Fruit fly (Drosophila melanogaster) whole organism, pupa: ENCODE measurements around the gene Rev1.

Experiments
- CG10348 ChIP-seq: fragments of 200-800 bp; sonication (Bioruptor generic); IDR thresholded peaks from 2 replicates; pipeline ENCODE4 v1.3.6; 2022; ENCODE audit warnings: missing biosample characterization, missing genetic modification characterization
- CG12605 ChIP-seq: fragments of 200-800 bp; sonication (Bioruptor generic); IDR thresholded peaks from 2 replicates; pipeline ENCODE4 v1.3.6; 2022; ENCODE audit warnings: missing biosample characterization, missing genetic modification characterization
- CG13204 ChIP-seq: fragments of 200-800 bp; sonication (Bioruptor generic); optimal IDR thresholded peaks from 2 replicates; lab custom pipeline; 2018; ENCODE audit warnings: missing biosample characterization, mild to moderate bottlenecking, missing genetic modification characterization, moderate library complexity
- CG14655 ChIP-seq: fragments of 200-800 bp; sonication (Bioruptor generic); optimal IDR thresholded peaks from 3 replicates; lab custom pipeline; 2017; ENCODE audit warnings: mild to moderate bottlenecking, missing biosample characterization, missing genetic modification reagents, missing genetic modification characterization
- CG15710 ChIP-seq: fragments of 200-800 bp; sonication (Bioruptor generic); optimal IDR thresholded peaks from 2 replicates; lab custom pipeline; 2018; ENCODE audit warnings: missing biosample characterization, mild to moderate bottlenecking, missing genetic modification characterization, moderate library complexity
- CG17806 ChIP-seq: fragments of 200-800 bp; sonication (Bioruptor generic); optimal IDR thresholded peaks from 2 replicates; lab custom pipeline; 2018; ENCODE audit warnings: missing biosample characterization, mild to moderate bottlenecking, missing genetic modification characterization, moderate library complexity
- CG32121 ChIP-seq: fragments of 200-800 bp; sonication (Bioruptor generic); IDR thresholded peaks from 2 replicates; pipeline ENCODE4 v1.3.6; 2022; ENCODE audit warnings: missing biosample characterization, missing genetic modification characterization
- CG34367 ChIP-seq: fragments of 200-800 bp; sonication (Bioruptor generic); optimal IDR thresholded peaks from 2 replicates; lab custom pipeline; 2018; ENCODE audit warnings: missing biosample characterization, mild to moderate bottlenecking, missing genetic modification characterization
- CG4496 ChIP-seq: fragments of 200-800 bp; sonication (Bioruptor generic); IDR thresholded peaks from 3 replicates; pipeline ENCODE4 v1.3.6; 2022; ENCODE audit warnings: missing biosample characterization, missing genetic modification characterization
- CG8159 ChIP-seq: fragments of 200-800 bp; sonication (Bioruptor generic); optimal IDR thresholded peaks from 3 replicates; lab custom pipeline; 2018; ENCODE audit warnings: missing biosample characterization, mild to moderate bottlenecking, missing genetic modification characterization, moderate library complexity
- CG8301 ChIP-seq: fragments of 200-800 bp; sonication (Bioruptor generic); optimal IDR thresholded peaks from 2 replicates; lab custom pipeline; 2018; ENCODE audit warnings: missing biosample characterization, mild to moderate bottlenecking, missing genetic modification characterization
- CG9948 ChIP-seq: fragments of 200-800 bp; sonication (Bioruptor generic); optimal IDR thresholded peaks from 2 replicates; lab custom pipeline; 2018; ENCODE audit warnings: missing biosample characterization, mild to moderate bottlenecking, missing genetic modification characterization, moderate library complexity
- D1 ChIP-seq: fragments of 200-800 bp; sonication (Bioruptor generic); optimal IDR thresholded peaks from 2 replicates; lab custom pipeline; 2018; ENCODE audit warnings: missing biosample characterization, mild to moderate bottlenecking, missing genetic modification characterization, moderate library complexity
- EcR ChIP-seq: fragments of 200-800 bp; sonication (Bioruptor generic); optimal IDR thresholded peaks from 3 replicates; lab custom pipeline; 2019; ENCODE audit warnings: missing biosample characterization, missing genetic modification characterization, mild to moderate bottlenecking, moderate library complexity, missing genetic modification reagents
- Ets98B ChIP-seq: fragments of 200-800 bp; sonication (Bioruptor generic); IDR thresholded peaks from 2 replicates; pipeline ENCODE4 v1.3.6; 2022; ENCODE audit warnings: missing biosample characterization, missing genetic modification characterization
- Pif1A ChIP-seq: fragments of 200-800 bp; sonication (Bioruptor generic); optimal IDR thresholded peaks from 3 replicates; lab custom pipeline; 2016; ENCODE audit warnings: missing biosample characterization, missing genetic modification characterization
- Pif1B ChIP-seq: fragments of 200-800 bp; sonication (Bioruptor generic); optimal IDR thresholded peaks from 3 replicates; lab custom pipeline; 2016; ENCODE audit warnings: missing biosample characterization, missing genetic modification characterization
- Snoo ChIP-seq: fragments of 200-800 bp; sonication (Bioruptor generic); optimal IDR thresholded peaks from 3 replicates; lab custom pipeline; 2017; ENCODE audit warnings: missing biosample characterization, mild to moderate bottlenecking, missing genetic modification characterization, inconsistent platforms
- fd96Ca ChIP-seq: fragments of 200-800 bp; sonication (Bioruptor generic); IDR thresholded peaks from 3 replicates; pipeline ENCODE4 v1.3.6; 2022; ENCODE audit warnings: missing biosample characterization, missing genetic modification characterization
- gl ChIP-seq: fragments of 200-800 bp; sonication (Bioruptor generic); optimal IDR thresholded peaks from 2 replicates; lab custom pipeline; 2018; ENCODE audit warnings: missing biosample characterization, mild to moderate bottlenecking, missing genetic modification characterization
- rn ChIP-seq: fragments of 200-800 bp; sonication (Bioruptor generic); IDR thresholded peaks from 2 replicates; pipeline ENCODE4 v1.3.6; 2022; ENCODE audit warnings: missing biosample characterization, missing genetic modification characterization

Rev1 gene

DNA sequence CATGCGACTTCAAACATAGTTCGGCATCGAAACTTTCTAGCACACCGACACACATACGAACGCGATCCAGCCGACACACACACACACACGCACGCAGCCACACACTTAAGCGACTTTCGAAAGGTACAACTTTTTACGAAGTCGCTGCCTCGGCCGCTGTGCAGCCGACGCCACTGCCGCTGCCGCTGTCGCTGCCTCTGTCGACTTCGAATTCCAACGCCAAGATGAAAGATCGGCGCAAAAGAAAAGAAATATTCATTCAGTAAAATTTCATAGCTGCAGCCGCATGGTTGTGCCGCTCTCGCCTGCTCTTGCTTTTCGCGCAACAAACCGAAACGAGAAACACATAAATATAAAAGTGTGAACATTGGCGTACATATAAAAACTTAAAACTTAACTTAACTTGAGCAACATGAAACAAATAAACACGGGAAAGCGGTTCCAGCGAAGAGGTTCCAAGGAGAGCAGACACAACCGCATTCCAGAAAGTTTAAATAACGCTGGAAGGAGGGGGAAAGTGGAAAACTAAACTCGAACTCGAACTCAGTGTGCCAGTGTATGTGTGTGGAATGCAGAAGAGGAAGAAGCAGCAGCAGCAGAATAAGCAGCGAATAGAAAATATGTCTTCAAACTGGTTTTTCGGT is 14.6 kb upstream of the Rev1 start:
- TF ChIP-seq CG9948 (tag; lab: Kevin White, UChicago) (no peak), CG10348 (no peak), CG12605 (GFP tag; lab: Robert Waterston, UW) (no peak), CG34367 (no peak), CG32121 (GFP tag; lab: Robert Waterston, UW) (no peak), rn (GFP tag; lab: Robert Waterston, UW) (no peak)

DNA sequence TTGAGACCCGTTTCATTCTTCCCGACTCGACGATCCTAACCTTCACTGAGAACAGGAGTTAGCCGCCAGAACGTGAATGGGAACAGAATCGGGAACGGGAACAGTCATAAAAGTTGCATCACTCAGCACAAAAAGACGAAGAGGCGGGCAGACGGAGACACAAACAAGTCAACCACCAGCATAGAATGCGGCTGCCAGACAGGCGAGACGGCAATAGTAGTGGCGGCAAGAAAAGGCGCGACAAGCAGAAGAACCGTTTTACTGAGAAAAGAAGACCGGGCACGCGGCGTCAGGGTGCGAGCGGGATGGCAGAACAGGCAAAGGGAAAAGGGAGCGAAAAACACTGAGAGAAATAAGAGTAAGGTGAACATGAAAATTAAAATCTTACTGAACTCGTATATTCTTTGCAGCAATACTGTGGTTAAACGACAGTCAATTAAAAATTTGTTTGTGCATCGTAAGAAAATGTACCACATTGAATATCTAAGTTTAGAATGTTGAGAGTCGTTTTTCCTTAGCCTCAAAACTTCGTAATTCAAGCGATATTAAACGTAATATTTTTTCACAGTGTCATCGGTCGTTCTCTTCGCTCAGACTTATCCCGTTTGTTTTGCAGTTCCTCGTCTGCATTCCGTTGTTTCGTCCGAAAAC is 13.7 kb upstream of the Rev1 start:
- TF ChIP-seq CG34367 (peak; percentile 90), EcR (peak; percentile 96), CG17806 (tag; lab: Kevin White, UChicago) (peak; percentile 91), Ets98B (GFP tag; lab: Robert Waterston, UW) (peak; percentile 70), CG8301 (peak; percentile 94), CG32121 (GFP tag; lab: Robert Waterston, UW) (peak; percentile 80), CG4496 (GFP tag; lab: Robert Waterston, UW) (peak; percentile 87), CG10348 (no peak), Pif1A (peak; percentile 91), Pif1B (GFP tag; lab: Kevin White, UChicago) (peak; percentile 79), rn (GFP tag; lab: Robert Waterston, UW) (peak; percentile 56), Snoo (tag; lab: Kevin White, UChicago) (peak; percentile 90), CG15710 (peak; percentile 91), gl (tag; lab: Kevin White, UChicago) (peak; percentile 80), CG14655 (peak; percentile 95), CG12605 (GFP tag; lab: Robert Waterston, UW) (peak; percentile 79), D1 (tag; lab: Kevin White, UChicago) (peak; percentile 78), CG8159 (tag; lab: Kevin White, UChicago) (peak; percentile 93), CG9948 (tag; lab: Kevin White, UChicago) (peak; percentile 91), CG13204 (GFP tag; lab: Kevin White, UChicago) (peak; percentile 88), fd96Ca (GFP tag; lab: Robert Waterston, UW) (peak; percentile 79)

DNA sequence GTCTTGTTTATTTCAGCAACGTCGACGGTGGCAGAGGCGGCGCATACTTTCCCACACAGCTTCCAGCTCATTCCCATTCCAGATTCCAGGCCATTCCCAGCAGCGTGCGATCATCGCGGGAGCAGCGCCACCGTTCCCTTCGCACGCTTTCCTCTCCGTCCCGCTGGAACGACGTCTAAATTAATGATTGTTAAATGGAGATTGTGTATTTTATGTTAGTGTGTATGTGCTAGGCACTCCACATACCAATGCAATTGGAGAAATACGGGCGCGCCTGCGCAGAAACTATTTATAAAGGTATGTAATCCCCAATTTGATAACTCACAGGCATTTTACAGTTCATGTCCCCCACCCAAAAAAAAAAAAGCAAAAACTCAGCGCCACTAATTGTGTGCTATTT is 12.7 kb upstream of the Rev1 start:
- TF ChIP-seq Ets98B (GFP tag; lab: Robert Waterston, UW) (no peak), Snoo (tag; lab: Kevin White, UChicago) (no peak), gl (tag; lab: Kevin White, UChicago) (no peak), fd96Ca (GFP tag; lab: Robert Waterston, UW) (no peak), CG10348 (no peak), CG8159 (tag; lab: Kevin White, UChicago) (no peak), CG15710 (no peak)

DNA sequence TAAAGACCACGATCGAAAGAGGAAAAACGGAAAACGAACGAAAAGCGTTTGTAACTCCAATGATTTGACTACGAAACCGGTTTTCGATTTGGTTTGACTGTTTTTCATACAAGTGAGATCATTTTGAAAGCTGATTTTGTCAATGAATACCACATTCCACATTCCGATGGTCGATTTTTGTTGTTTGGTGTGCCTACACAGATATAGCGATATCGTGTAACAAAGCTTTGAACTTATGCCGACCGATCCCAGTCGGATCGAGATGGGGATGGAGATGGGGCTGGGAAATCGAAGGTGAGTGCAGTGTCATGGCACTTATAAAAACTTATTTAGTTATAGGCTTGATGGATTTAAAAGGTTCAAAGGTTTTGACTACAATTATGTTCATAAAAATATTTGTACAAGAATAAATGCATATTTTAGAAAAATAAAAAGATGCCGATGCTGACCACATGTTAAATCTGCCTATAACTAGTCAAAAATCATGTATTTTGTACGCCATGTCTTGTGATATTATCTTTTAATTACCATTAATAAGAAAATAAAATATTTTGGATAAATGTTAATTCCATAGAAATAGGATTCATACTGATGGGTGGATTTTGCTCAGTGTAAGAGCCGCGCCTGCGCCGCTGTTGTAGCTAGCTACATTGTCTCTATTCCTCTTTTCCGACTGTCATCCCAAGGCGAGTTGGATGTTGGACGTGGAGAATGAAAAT is 11.9 kb upstream of the Rev1 start:
- TF ChIP-seq CG8301, result peak; percentile 51
- no peak for TF ChIP-seq CG12605 (GFP tag; lab: Robert Waterston, UW)
- peak; percentile 0 for TF ChIP-seq Pif1A
- TF ChIP-seq fd96Ca (GFP tag; lab: Robert Waterston, UW), result no peak
- TF ChIP-seq CG14655, result peak; percentile 58
- TF ChIP-seq EcR, result no peak
- no peak for TF ChIP-seq Ets98B (GFP tag; lab: Robert Waterston, UW)
- TF ChIP-seq CG17806 (tag; lab: Kevin White, UChicago), result peak; percentile 63
- TF ChIP-seq gl (tag; lab: Kevin White, UChicago), result no peak
- no peak for TF ChIP-seq CG13204 (GFP tag; lab: Kevin White, UChicago)
- peak; percentile 52 for TF ChIP-seq CG9948 (tag; lab: Kevin White, UChicago)
- TF ChIP-seq CG10348, result no peak
- no peak for TF ChIP-seq Snoo (tag; lab: Kevin White, UChicago)
- peak; percentile 16 for TF ChIP-seq Pif1B (GFP tag; lab: Kevin White, UChicago)
- peak; percentile 65 for TF ChIP-seq CG8159 (tag; lab: Kevin White, UChicago)
- TF ChIP-seq rn (GFP tag; lab: Robert Waterston, UW), result no peak
- TF ChIP-seq CG34367, result peak; percentile 23
- no peak for TF ChIP-seq D1 (tag; lab: Kevin White, UChicago)
- no peak for TF ChIP-seq CG32121 (GFP tag; lab: Robert Waterston, UW)
- TF ChIP-seq CG15710, result peak; percentile 39
- no peak for TF ChIP-seq CG4496 (GFP tag; lab: Robert Waterston, UW)

DNA sequence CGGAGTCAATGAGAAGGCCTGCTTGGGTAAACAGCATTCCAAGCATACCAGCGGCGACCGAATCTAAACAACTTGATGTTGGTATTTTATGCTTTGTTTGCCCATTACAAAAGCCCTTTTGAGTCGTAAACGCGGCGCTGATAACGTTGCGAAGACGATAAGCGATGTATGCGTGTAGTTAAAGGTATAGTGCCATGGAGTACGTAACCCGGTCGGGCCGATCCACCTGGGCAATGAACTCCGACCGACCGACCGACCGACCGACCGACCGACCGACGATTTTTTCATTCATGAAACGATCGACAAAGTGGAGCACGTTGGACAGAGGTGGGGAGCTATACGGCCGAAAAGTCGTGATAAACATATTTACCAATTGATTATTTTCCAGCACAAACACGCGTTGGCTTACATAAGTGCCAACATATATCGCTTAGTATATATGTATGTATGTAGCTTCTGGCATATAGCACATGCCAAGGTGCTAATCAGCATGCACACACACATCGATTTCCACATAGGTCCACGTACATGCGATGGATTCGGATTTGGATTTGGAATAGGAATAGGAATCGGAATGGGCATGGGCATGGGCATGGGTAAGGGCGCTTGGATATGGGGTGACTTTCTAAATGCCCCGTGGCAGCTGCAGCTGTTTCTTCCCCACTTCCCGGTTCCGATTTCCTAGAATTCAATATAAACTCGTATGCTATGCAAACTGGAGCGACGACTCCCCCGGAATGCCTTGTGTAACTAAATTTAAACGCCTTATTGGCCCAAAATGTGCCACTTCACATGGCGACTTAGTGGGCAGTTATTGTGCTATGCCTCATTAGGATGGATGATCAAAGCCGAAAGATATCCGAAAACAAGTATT is 11.1 kb upstream of the Rev1 start:
- TF ChIP-seq gl (tag; lab: Kevin White, UChicago) (no peak), CG17806 (tag; lab: Kevin White, UChicago) (no peak), CG8159 (tag; lab: Kevin White, UChicago) (no peak), D1 (tag; lab: Kevin White, UChicago) (no peak), EcR (peak; percentile 67), CG14655 (no peak)
